Fruit fly (Drosophila melanogaster) whole organism, embryonic: Measurements from ENCODE around the gene CG7728.

Experiments used
- CG10267 ChIP-seq: fragments of 200-800 bp; sonication (Bioruptor generic); optimal IDR thresholded peaks from 2 replicates; lab custom pipeline; 2018; ENCODE audit warnings: missing biosample characterization, mild to moderate bottlenecking, missing genetic modification characterization, moderate library complexity
- CG10543 ChIP-seq: fragments of 200-800 bp; sonication (Bioruptor generic); optimal IDR thresholded peaks from 3 replicates; lab custom pipeline; 2017; ENCODE audit warnings: missing biosample characterization, mild to moderate bottlenecking, missing genetic modification characterization, moderate library complexity
- CG11504 ChIP-seq: fragments of 200-800 bp; sonication (Bioruptor generic); optimal IDR thresholded peaks from 3 replicates; lab custom pipeline; 2019; ENCODE audit warnings: missing biosample characterization, mild to moderate bottlenecking, missing genetic modification characterization, moderate library complexity
- CG13775 ChIP-seq: fragments of 200-800 bp; sonication (Bioruptor generic); optimal IDR thresholded peaks from 3 replicates; lab custom pipeline; 2017; ENCODE audit warnings: missing biosample characterization, mild to moderate bottlenecking, missing genetic modification characterization
- CG14710 ChIP-seq: fragments of 200-800 bp; sonication (Bioruptor generic); optimal IDR thresholded peaks from 3 replicates; lab custom pipeline; 2019; ENCODE audit warnings: missing biosample characterization, mild to moderate bottlenecking, missing genetic modification characterization, moderate library complexity
- CG2129 ChIP-seq: fragments of 200-800 bp; sonication (Bioruptor generic); IDR thresholded peaks from 2 replicates; pipeline ENCODE4 v1.3.6; 2022; ENCODE audit warnings: missing biosample characterization, missing genetic modification characterization; ENCODE audit not compliant: partially characterized antibody
- CG30403 ChIP-seq: fragments of 200-800 bp; sonication (Bioruptor generic); optimal IDR thresholded peaks from 3 replicates; lab custom pipeline; 2016; ENCODE audit warnings: missing biosample characterization, missing genetic modification characterization
- CG3281 ChIP-seq: fragments of 200-800 bp; sonication (Bioruptor generic); optimal IDR thresholded peaks from 3 replicates; lab custom pipeline; 2017; ENCODE audit warnings: missing biosample characterization, mild to moderate bottlenecking, missing genetic modification characterization
- CG4360 ChIP-seq: fragments of 200-800 bp; sonication (Bioruptor generic); IDR thresholded peaks from 2 replicates; pipeline ENCODE4 v1.3.6; 2022; ENCODE audit warnings: missing biosample characterization, missing genetic modification characterization
- CG6683 ChIP-seq: fragments of 200-800 bp; sonication (Bioruptor generic); optimal IDR thresholded peaks from 2 replicates; lab custom pipeline; 2017; ENCODE audit warnings: missing biosample characterization, mild to moderate bottlenecking, missing genetic modification characterization, missing genetic modification reagents
- CG7372 ChIP-seq: fragments of 200-800 bp; sonication (Bioruptor generic); IDR thresholded peaks from 2 replicates; pipeline ENCODE4 v1.3.6; 2022; ENCODE audit warnings: missing biosample characterization, missing genetic modification characterization
- CG7839 ChIP-seq: fragments of 200-800 bp; sonication (Bioruptor generic); optimal IDR thresholded peaks from 3 replicates; lab custom pipeline; 2018; ENCODE audit warnings: missing biosample characterization, mild to moderate bottlenecking, missing genetic modification characterization, moderate library complexity
- CG9876 ChIP-seq: fragments of 200-800 bp; sonication (Bioruptor generic); optimal IDR thresholded peaks from 2 replicates; lab custom pipeline; 2016; ENCODE audit warnings: missing biosample characterization, missing genetic modification characterization
- Camta ChIP-seq: fragments of 200-800 bp; sonication (Bioruptor generic); optimal IDR thresholded peaks from 2 replicates; lab custom pipeline; 2016; ENCODE audit warnings: missing biosample characterization, missing genetic modification characterization
- H15 ChIP-seq: fragments of 200-800 bp; sonication (Bioruptor generic); IDR thresholded peaks from 3 replicates; pipeline ENCODE4 v1.3.6; 2022; ENCODE audit warnings: missing biosample characterization, missing genetic modification characterization
- HLH3B ChIP-seq: fragments of 200-800 bp; sonication (Bioruptor generic); IDR thresholded peaks from 2 replicates; pipeline ENCODE4 v1.3.6; 2022; ENCODE audit warnings: missing biosample characterization, missing genetic modification characterization
- Hey ChIP-seq: fragments of 200-800 bp; sonication (Bioruptor generic); optimal IDR thresholded peaks from 3 replicates; lab custom pipeline; 2018; ENCODE audit warnings: missing biosample characterization, mild to moderate bottlenecking, missing genetic modification characterization
- HmgZ ChIP-seq: fragments of 200-800 bp; sonication (Bioruptor generic); optimal IDR thresholded peaks from 2 replicates; lab custom pipeline; 2018; ENCODE audit warnings: missing biosample characterization, mild to moderate bottlenecking, missing genetic modification characterization
- Hr78 ChIP-seq, 2 experiments: fragments of 200-800 bp in 1 of 2; fragments of >200 bp in 1 of 2; sonication (Bioruptor generic) in 1 of 2; optimal IDR thresholded peaks; 2 replicates each; lab custom pipeline; 2017 to 2019; ENCODE audit warnings: missing biosample characterization in 2 of 2, missing genetic modification characterization in 2 of 2, mild to moderate bottlenecking in 1 of 2, moderate library complexity in 1 of 2
- Jarid2 ChIP-seq: fragments of 200-800 bp; sonication (Bioruptor generic); optimal IDR thresholded peaks from 3 replicates; lab custom pipeline; 2017; ENCODE audit warnings: mild to moderate bottlenecking, missing biosample characterization, missing genetic modification reagents, missing genetic modification characterization
- Lhr ChIP-seq: fragments of 200-800 bp; sonication (Bioruptor generic); optimal IDR thresholded peaks from 3 replicates; lab custom pipeline; 2017; ENCODE audit warnings: mild to moderate bottlenecking, missing biosample characterization, missing genetic modification reagents, missing genetic modification characterization
- Mrtf ChIP-seq: fragments of 200-800 bp; sonication (Bioruptor generic); IDR thresholded peaks from 3 replicates; pipeline ENCODE4 v1.3.6; 2022; ENCODE audit warnings: missing biosample characterization, missing genetic modification characterization
- Nf-YC ChIP-seq: fragments of 200-800 bp; optimal IDR thresholded peaks from 3 replicates; lab custom pipeline; 2019; ENCODE audit warnings: missing biosample characterization, mild to moderate bottlenecking, missing genetic modification characterization, moderate library complexity
- NfI ChIP-seq: fragments of 200-800 bp; sonication (Bioruptor generic); optimal IDR thresholded peaks from 3 replicates; lab custom pipeline; 2018; ENCODE audit warnings: missing biosample characterization, mild to moderate bottlenecking, missing genetic modification characterization, moderate library complexity
- Oaz ChIP-seq: fragments of 200-800 bp; sonication (Bioruptor generic); IDR thresholded peaks from 2 replicates; pipeline ENCODE4 v1.3.6; 2022; ENCODE audit warnings: missing biosample characterization, missing genetic modification characterization
- PHDP ChIP-seq: fragments of 200-800 bp; sonication (Bioruptor generic); optimal IDR thresholded peaks from 3 replicates; lab custom pipeline; 2018; ENCODE audit warnings: missing biosample characterization, mild to moderate bottlenecking, missing genetic modification characterization, moderate library complexity
- Ravus ChIP-seq: fragments of 200-800 bp; sonication (Bioruptor generic); IDR thresholded peaks from 2 replicates; pipeline ENCODE4 v1.3.6; 2022; ENCODE audit warnings: missing biosample characterization, missing genetic modification characterization
- Scr ChIP-seq: fragments of 200-800 bp; sonication (Bioruptor generic); IDR thresholded peaks from 2 replicates; pipeline ENCODE4 v1.3.6; 2022; ENCODE audit warnings: missing biosample characterization, missing genetic modification characterization; ENCODE audit not compliant: partially characterized antibody
- Sox100B ChIP-seq: fragments of 200-800 bp; sonication (Bioruptor generic); optimal IDR thresholded peaks from 3 replicates; lab custom pipeline; 2018; ENCODE audit warnings: missing biosample characterization, mild to moderate bottlenecking, missing genetic modification characterization
- abd-A ChIP-seq: fragments of 200-800 bp; sonication (Bioruptor generic); optimal IDR thresholded peaks from 3 replicates; lab custom pipeline; 2019; ENCODE audit warnings: missing biosample characterization, mild to moderate bottlenecking, missing genetic modification characterization, moderate library complexity
- ara ChIP-seq: fragments of 200-800 bp; sonication (Bioruptor generic); IDR thresholded peaks from 2 replicates; pipeline ENCODE4 v1.3.6; 2022; ENCODE audit warnings: missing biosample characterization, missing genetic modification characterization
- ase ChIP-seq: fragments of 200-800 bp; sonication (Bioruptor generic); IDR thresholded peaks from 3 replicates; pipeline ENCODE4 v1.3.6; 2022; ENCODE audit warnings: missing biosample characterization, missing genetic modification characterization
- ash1 ChIP-seq: fragments of 200-800 bp; sonication (Bioruptor generic); optimal IDR thresholded peaks from 2 replicates; lab custom pipeline; 2018; ENCODE audit warnings: missing biosample characterization, mild to moderate bottlenecking, missing genetic modification characterization
- btn ChIP-seq: fragments of 200-800 bp; sonication (Bioruptor generic); optimal IDR thresholded peaks from 2 replicates; lab custom pipeline; 2016; ENCODE audit warnings: missing biosample characterization, missing genetic modification characterization
- cad ChIP-seq: fragments of >200 bp; optimal IDR thresholded peaks from 2 replicates; lab custom pipeline; 2017; ENCODE audit warnings: missing biosample characterization, missing genetic modification characterization
- caup ChIP-seq: fragments of 200-800 bp; sonication (Bioruptor generic); optimal IDR thresholded peaks from 3 replicates; lab custom pipeline; 2017; ENCODE audit warnings: missing biosample characterization, mild to moderate bottlenecking, missing genetic modification characterization, moderate library complexity; ENCODE audit not compliant: severe bottlenecking
- chif ChIP-seq, 2 experiments: fragments of 200-800 bp; sonication (Bioruptor generic); optimal IDR thresholded peaks; 3 replicates each; lab custom pipeline; 2016; ENCODE audit warnings: missing biosample characterization in 2 of 2, missing genetic modification characterization in 2 of 2
- croc ChIP-seq: fragments of 200-800 bp; sonication (Bioruptor generic); conservative IDR thresholded peaks from 3 replicates; pipeline ENCODE4 v1.3.6; 2022; ENCODE audit warnings: missing biosample characterization, missing genetic modification characterization
- danr ChIP-seq: fragments of 200-800 bp; sonication (Bioruptor generic); IDR thresholded peaks from 2 replicates; pipeline ENCODE4 v1.3.6; 2022; ENCODE audit warnings: missing biosample characterization, missing genetic modification characterization
- klu ChIP-seq: fragments of 200-800 bp; sonication (Bioruptor generic); IDR thresholded peaks from 2 replicates; pipeline ENCODE4 v1.3.6; 2022; ENCODE audit warnings: missing biosample characterization, missing genetic modification characterization
- pfk ChIP-seq: fragments of 200-800 bp; sonication (Bioruptor generic); optimal IDR thresholded peaks from 2 replicates; lab custom pipeline; 2018; ENCODE audit warnings: missing biosample characterization, mild to moderate bottlenecking, missing genetic modification characterization, moderate library complexity
- run ChIP-seq: fragments of 200-800 bp; sonication (Bioruptor generic); optimal IDR thresholded peaks from 3 replicates; lab custom pipeline; 2018; ENCODE audit warnings: missing biosample characterization, mild to moderate bottlenecking, missing genetic modification characterization
- sisA ChIP-seq: fragments of 200-800 bp; sonication (Bioruptor generic); IDR thresholded peaks from 2 replicates; pipeline ENCODE4 v1.3.6; 2022; ENCODE audit warnings: missing biosample characterization, missing genetic modification characterization
- slou ChIP-seq: fragments of 200-800 bp; sonication (Bioruptor generic); optimal IDR thresholded peaks from 3 replicates; lab custom pipeline; 2016; ENCODE audit warnings: missing biosample characterization, missing genetic modification characterization
- tll ChIP-seq, 2 experiments: fragments of 200-800 bp in 1 of 2; fragments of >200 bp in 1 of 2; sonication (Bioruptor generic) in 1 of 2; optimal IDR thresholded peaks; 2 replicates each; lab custom pipeline; 2017 to 2019; ENCODE audit warnings: missing biosample characterization in 2 of 2, missing genetic modification characterization in 2 of 2, mild to moderate bottlenecking in 1 of 2, moderate library complexity in 1 of 2
- toy ChIP-seq: fragments of 200-800 bp; sonication (Bioruptor generic); IDR thresholded peaks from 2 replicates; pipeline ENCODE4 v1.3.6; 2022; ENCODE audit warnings: missing biosample characterization, missing genetic modification characterization
- trh ChIP-seq: fragments of 200-800 bp; sonication (Bioruptor generic); optimal IDR thresholded peaks from 2 replicates; lab custom pipeline; 2016; ENCODE audit warnings: missing biosample characterization, missing genetic modification characterization
- wek ChIP-seq: fragments of 200-800 bp; sonication (Bioruptor generic); optimal IDR thresholded peaks from 3 replicates; lab custom pipeline; 2018; ENCODE audit warnings: missing biosample characterization, mild to moderate bottlenecking, missing genetic modification characterization, moderate library complexity

CG7728 gene

dm6 chr3L:17015663-17016575 is at the start of gene CG7728, which contains the start of gene CG6664 (continued):
- TF ChIP-seq Hr78 (GFP tag; optimal IDR thresholded peaks at IDR 0.05; lab: Kevin White, UChicago) (no peak), tll (GFP tag; optimal IDR thresholded peaks at IDR 0.05; lab: Kevin White, UChicago) (peak in 1 of 2 experiments; percentile 59), CG14710 (tag; lab: Kevin White, UChicago) (peak; percentile 81), run (tag; lab: Kevin White, UChicago) (no peak), ase (GFP tag; lab: Robert Waterston, UW) (no peak), croc (no peak), cad (GFP tag; lab: Kevin White, UChicago) (no peak), pfk (GFP tag; lab: Kevin White, UChicago) (no peak), sisA (GFP tag; lab: Robert Waterston, UW) (peak; percentile 60), CG9876 (GFP tag; lab: Kevin White, UChicago) (peak; percentile 15), CG13775 (peak; percentile 80), klu (GFP tag; lab: Robert Waterston, UW) (no peak), Mrtf (GFP tag; lab: Robert Waterston, UW) (no peak; the same call in 2 of the 3 replicates), Nf-YC (tag; lab: Kevin White, UChicago) (peak; percentile 55), HmgZ (tag; lab: Kevin White, UChicago) (no peak), chif (GFP tag; optimal IDR thresholded peaks at IDR 0.05; lab: Kevin White, UChicago) (peak; percentile 35 to 51), CG6683 (GFP tag; lab: Kevin White, UChicago) (no peak), CG4360 (GFP tag; lab: Robert Waterston, UW) (no peak), CG7372 (GFP tag; lab: Robert Waterston, UW) (no peak), Ravus (GFP tag; lab: Robert Waterston, UW) (no peak), CG10267 (peak; percentile 35), caup (no peak), H15 (GFP tag; lab: Robert Waterston, UW) (peak; percentile 30; the same call in 1 of the 3 replicates), NfI (GFP tag; lab: Kevin White, UChicago) (peak; percentile 38), abd-A (tag; lab: Kevin White, UChicago) (no peak), ash1 (GFP tag; lab: Kevin White, UChicago) (no peak), ara (GFP tag; lab: Robert Waterston, UW) (no peak), CG2129 (GFP tag; lab: Robert Waterston, UW) (no peak; the same call in 1 of the 2 replicates), trh (GFP tag; lab: Kevin White, UChicago) (no peak), CG10543 (peak; percentile 49), Camta (GFP tag; lab: Kevin White, UChicago) (peak; percentile 13), Lhr (GFP tag; lab: Kevin White, UChicago) (peak; percentile 40), CG7839 (tag; lab: Kevin White, UChicago) (no peak), CG11504 (tag; lab: Kevin White, UChicago) (no peak), HLH3B (peak; percentile 31; the same call in 1 of the 2 replicates), toy (GFP tag; lab: Robert Waterston, UW) (no peak), Scr (GFP tag; lab: Robert Waterston, UW) (peak; percentile 64), wek (GFP tag; lab: Kevin White, UChicago) (no peak), Oaz (no peak), btn (GFP tag; lab: Kevin White, UChicago) (no peak), Hey (tag; lab: Kevin White, UChicago) (no peak), CG30403 (peak; percentile 85), slou (no peak), danr (GFP tag; lab: Robert Waterston, UW) (no peak), CG3281 (no peak), Jarid2 (GFP tag; lab: Kevin White, UChicago) (no peak), Sox100B (no peak), PHDP (tag; lab: Kevin White, UChicago) (no peak)
